Worm (Caenorhabditis elegans) whole organism, L4 larva: Measurements from ENCODE around the gene nep-9.

Experiments
- F49E8.2 ChIP-seq: sonication (generic microtip); optimal IDR thresholded peaks from 2 replicates; lab custom pipeline; 2016; ENCODE audit warnings: missing compliant biosample characterization, mild to moderate bottlenecking, missing genetic modification characterization, borderline replicate concordance
- ama-1 ChIP-seq: fragments of 150-350 bp; optimal IDR thresholded peaks from 2 replicates; lab custom pipeline; 2014; ENCODE audit warnings: inconsistent platforms, mixed read lengths
- ceh-82 ChIP-seq: sonication (generic microtip); optimal IDR thresholded peaks from 2 replicates; lab custom pipeline; 2017; ENCODE audit warnings: missing biosample characterization, missing genetic modification characterization
- lin-29 ChIP-seq: fragments of 200-800 bp; sonication (Bioruptor generic); IDR thresholded peaks from 2 replicates; pipeline ENCODE4 v1.3.6; 2022; ENCODE audit warnings: missing genetic modification reagents, missing genetic modification characterization, missing compliant biosample characterization
- madf-5 ChIP-seq, 2 experiments: fragments of 200-800 bp; sonication (Bioruptor generic); IDR thresholded peaks; 2 replicates each; pipeline ENCODE4 v1.3.6; 2022; ENCODE audit warnings: missing compliant biosample characterization in 2 of 2, missing genetic modification characterization in 2 of 2
- mes-2 ChIP-seq: sonication (generic microtip); optimal IDR thresholded peaks from 2 replicates; lab custom pipeline; 2016; ENCODE audit warnings: missing genotype, mild to moderate bottlenecking, missing genetic modification characterization, missing compliant biosample characterization; ENCODE audit not compliant: poor library complexity, severe bottlenecking
- nhr-11 ChIP-seq: fragments of 150-350 bp; optimal IDR thresholded peaks from 2 replicates; lab custom pipeline; 2014; ENCODE audit warnings: missing biosample characterization, missing genetic modification characterization
- pqm-1 ChIP-seq: sonication (generic microtip); optimal IDR thresholded peaks from 2 replicates; lab custom pipeline; 2017; ENCODE audit warnings: missing biosample characterization, missing genetic modification characterization
- snpc-1.2 ChIP-seq: fragments of 200-800 bp; sonication (Bioruptor generic); IDR thresholded peaks from 2 replicates; pipeline ENCODE4 v1.3.6; 2022; ENCODE audit warnings: missing genetic modification reagents, missing genetic modification characterization, missing compliant biosample characterization
- unc-39 ChIP-seq: sonication (generic microtip); optimal IDR thresholded peaks from 2 replicates; lab custom pipeline; 2017; ENCODE audit warnings: missing biosample characterization, missing genetic modification characterization
- ztf-11 ChIP-seq: fragments of 150-350 bp; optimal IDR thresholded peaks from 2 replicates; lab custom pipeline; 2014; ENCODE audit warnings: missing biosample characterization, missing genetic modification characterization

DNA sequence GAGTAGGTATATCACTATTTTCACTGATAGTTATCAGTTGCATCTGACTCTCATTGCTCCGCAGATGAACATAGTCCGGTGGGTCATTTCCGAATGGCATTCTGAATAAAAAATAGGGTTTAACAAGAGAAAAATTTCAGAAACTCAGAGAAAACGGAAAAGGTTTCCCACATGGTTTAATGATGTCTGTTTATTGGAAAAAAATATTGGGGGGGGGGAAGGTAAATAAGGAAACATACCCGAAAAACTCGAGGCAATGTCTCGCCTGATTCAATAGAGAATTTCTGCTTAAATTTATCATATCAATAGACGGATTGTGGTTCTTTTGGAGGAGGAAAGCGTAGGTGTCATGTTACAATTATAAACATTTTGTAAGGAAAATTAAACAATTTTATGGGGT is 26.3 kb upstream of the nep-9 start, which contains the start of gene nep-11:
- TF ChIP-seq ztf-11 (tag; lab: Kevin White, UChicago) (no peak), unc-39 (tag; lab: Kevin White, UChicago) (no peak), mes-2 (tag; lab: Kevin White, UChicago) (no peak), madf-5 (GFP tag; IDR thresholded peaks at IDR 0.05; lab: Robert Waterston, UW) (no peak), pqm-1 (tag; lab: Kevin White, UChicago) (no peak), ceh-82 (tag; lab: Kevin White, UChicago) (no peak), snpc-1.2 (GFP tag; lab: Robert Waterston, UW) (no peak), lin-29 (GFP tag; lab: Robert Waterston, UW) (no peak), F49E8.2 (tag; lab: Kevin White, UChicago) (no peak), nhr-11 (tag; lab: Kevin White, UChicago) (no peak), ama-1 (lab: Kevin White, UChicago) (no peak)
